Fruit fly (Drosophila melanogaster) whole organism, pupa: ENCODE data around the gene Septin2.

Source experiments
- CG10348 ChIP-seq: fragments of 200-800 bp; sonication (Bioruptor generic); IDR thresholded peaks from 2 replicates; pipeline ENCODE4 v1.3.6; 2022; ENCODE audit warnings: missing biosample characterization, missing genetic modification characterization
- CG12605 ChIP-seq: fragments of 200-800 bp; sonication (Bioruptor generic); IDR thresholded peaks from 2 replicates; pipeline ENCODE4 v1.3.6; 2022; ENCODE audit warnings: missing biosample characterization, missing genetic modification characterization
- CG13204 ChIP-seq: fragments of 200-800 bp; sonication (Bioruptor generic); optimal IDR thresholded peaks from 2 replicates; lab custom pipeline; 2018; ENCODE audit warnings: missing biosample characterization, mild to moderate bottlenecking, missing genetic modification characterization, moderate library complexity
- CG14655 ChIP-seq: fragments of 200-800 bp; sonication (Bioruptor generic); optimal IDR thresholded peaks from 3 replicates; lab custom pipeline; 2017; ENCODE audit warnings: mild to moderate bottlenecking, missing biosample characterization, missing genetic modification reagents, missing genetic modification characterization
- CG15710 ChIP-seq: fragments of 200-800 bp; sonication (Bioruptor generic); optimal IDR thresholded peaks from 2 replicates; lab custom pipeline; 2018; ENCODE audit warnings: missing biosample characterization, mild to moderate bottlenecking, missing genetic modification characterization, moderate library complexity
- CG17806 ChIP-seq: fragments of 200-800 bp; sonication (Bioruptor generic); optimal IDR thresholded peaks from 2 replicates; lab custom pipeline; 2018; ENCODE audit warnings: missing biosample characterization, mild to moderate bottlenecking, missing genetic modification characterization, moderate library complexity
- CG32121 ChIP-seq: fragments of 200-800 bp; sonication (Bioruptor generic); IDR thresholded peaks from 2 replicates; pipeline ENCODE4 v1.3.6; 2022; ENCODE audit warnings: missing biosample characterization, missing genetic modification characterization
- CG34367 ChIP-seq: fragments of 200-800 bp; sonication (Bioruptor generic); optimal IDR thresholded peaks from 2 replicates; lab custom pipeline; 2018; ENCODE audit warnings: missing biosample characterization, mild to moderate bottlenecking, missing genetic modification characterization
- CG4496 ChIP-seq: fragments of 200-800 bp; sonication (Bioruptor generic); IDR thresholded peaks from 3 replicates; pipeline ENCODE4 v1.3.6; 2022; ENCODE audit warnings: missing biosample characterization, missing genetic modification characterization
- CG8159 ChIP-seq: fragments of 200-800 bp; sonication (Bioruptor generic); optimal IDR thresholded peaks from 3 replicates; lab custom pipeline; 2018; ENCODE audit warnings: missing biosample characterization, mild to moderate bottlenecking, missing genetic modification characterization, moderate library complexity
- CG8301 ChIP-seq: fragments of 200-800 bp; sonication (Bioruptor generic); optimal IDR thresholded peaks from 2 replicates; lab custom pipeline; 2018; ENCODE audit warnings: missing biosample characterization, mild to moderate bottlenecking, missing genetic modification characterization
- CG9948 ChIP-seq: fragments of 200-800 bp; sonication (Bioruptor generic); optimal IDR thresholded peaks from 2 replicates; lab custom pipeline; 2018; ENCODE audit warnings: missing biosample characterization, mild to moderate bottlenecking, missing genetic modification characterization, moderate library complexity
- D1 ChIP-seq: fragments of 200-800 bp; sonication (Bioruptor generic); optimal IDR thresholded peaks from 2 replicates; lab custom pipeline; 2018; ENCODE audit warnings: missing biosample characterization, mild to moderate bottlenecking, missing genetic modification characterization, moderate library complexity
- EcR ChIP-seq: fragments of 200-800 bp; sonication (Bioruptor generic); optimal IDR thresholded peaks from 3 replicates; lab custom pipeline; 2019; ENCODE audit warnings: missing biosample characterization, missing genetic modification characterization, mild to moderate bottlenecking, moderate library complexity, missing genetic modification reagents
- Ets98B ChIP-seq: fragments of 200-800 bp; sonication (Bioruptor generic); IDR thresholded peaks from 2 replicates; pipeline ENCODE4 v1.3.6; 2022; ENCODE audit warnings: missing biosample characterization, missing genetic modification characterization
- Pif1A ChIP-seq: fragments of 200-800 bp; sonication (Bioruptor generic); optimal IDR thresholded peaks from 3 replicates; lab custom pipeline; 2016; ENCODE audit warnings: missing biosample characterization, missing genetic modification characterization
- Pif1B ChIP-seq: fragments of 200-800 bp; sonication (Bioruptor generic); optimal IDR thresholded peaks from 3 replicates; lab custom pipeline; 2016; ENCODE audit warnings: missing biosample characterization, missing genetic modification characterization
- Snoo ChIP-seq: fragments of 200-800 bp; sonication (Bioruptor generic); optimal IDR thresholded peaks from 3 replicates; lab custom pipeline; 2017; ENCODE audit warnings: missing biosample characterization, mild to moderate bottlenecking, missing genetic modification characterization, inconsistent platforms
- fd96Ca ChIP-seq: fragments of 200-800 bp; sonication (Bioruptor generic); IDR thresholded peaks from 3 replicates; pipeline ENCODE4 v1.3.6; 2022; ENCODE audit warnings: missing biosample characterization, missing genetic modification characterization
- gl ChIP-seq: fragments of 200-800 bp; sonication (Bioruptor generic); optimal IDR thresholded peaks from 2 replicates; lab custom pipeline; 2018; ENCODE audit warnings: missing biosample characterization, mild to moderate bottlenecking, missing genetic modification characterization
- rn ChIP-seq: fragments of 200-800 bp; sonication (Bioruptor generic); IDR thresholded peaks from 2 replicates; pipeline ENCODE4 v1.3.6; 2022; ENCODE audit warnings: missing biosample characterization, missing genetic modification characterization

Septin2 gene

dm6 chr3R:20550632-20551486 lies 37.3 kb downstream of the Septin2 start:
- TF ChIP-seq rn (GFP tag; lab: Robert Waterston, UW), result no peak
- peak; percentile 55 for TF ChIP-seq Ets98B (GFP tag; lab: Robert Waterston, UW)
- no peak for TF ChIP-seq D1 (tag; lab: Kevin White, UChicago)
- peak; percentile 38 for TF ChIP-seq Pif1A (GFP tag; lab: Kevin White, UChicago)
- peak; percentile 28 for TF ChIP-seq CG14655 (GFP tag; lab: Kevin White, UChicago)
- peak; percentile 63; the same call in 2 of the 3 replicates for TF ChIP-seq fd96Ca (GFP tag; lab: Robert Waterston, UW)
- peak; percentile 64 for TF ChIP-seq Pif1B (GFP tag; lab: Kevin White, UChicago)
- TF ChIP-seq EcR (GFP tag; lab: Kevin White, UChicago), result no peak
- TF ChIP-seq CG13204 (GFP tag; lab: Kevin White, UChicago), result peak; percentile 60
- no peak for TF ChIP-seq CG9948 (tag; lab: Kevin White, UChicago)
- TF ChIP-seq CG17806 (tag; lab: Kevin White, UChicago), result peak; percentile 6
- peak; percentile 59 for TF ChIP-seq gl (tag; lab: Kevin White, UChicago)
- TF ChIP-seq Snoo (tag; lab: Kevin White, UChicago), result peak; percentile 27
- peak; percentile 72 for TF ChIP-seq CG32121 (GFP tag; lab: Robert Waterston, UW)
- peak; percentile 14 for TF ChIP-seq CG34367 (tag; lab: Kevin White, UChicago)
- peak; percentile 13 for TF ChIP-seq CG15710 (tag; lab: Kevin White, UChicago)
- TF ChIP-seq CG10348 (GFP tag; lab: Robert Waterston, UW), result no peak
- peak; percentile 73; the same call in 2 of the 3 replicates for TF ChIP-seq CG4496 (GFP tag; lab: Robert Waterston, UW)
- no peak for TF ChIP-seq CG8159 (tag; lab: Kevin White, UChicago)
- TF ChIP-seq CG12605 (GFP tag; lab: Robert Waterston, UW), result peak; percentile 69
- TF ChIP-seq CG8301 (tag; lab: Kevin White, UChicago), result peak; percentile 33

- TF ChIP-seq Pif1A (GFP tag; lab: Kevin White, UChicago) (peak; percentile 85), CG8301 (tag; lab: Kevin White, UChicago) (peak; percentile 79), CG9948 (tag; lab: Kevin White, UChicago) (peak; percentile 88), D1 (tag; lab: Kevin White, UChicago) (no peak), Pif1B (GFP tag; lab: Kevin White, UChicago) (peak; percentile 86), EcR (GFP tag; lab: Kevin White, UChicago) (peak; percentile 76), CG12605 (GFP tag; lab: Robert Waterston, UW) (peak; percentile 73), gl (tag; lab: Kevin White, UChicago) (peak; percentile 61), CG10348 (GFP tag; lab: Robert Waterston, UW) (no peak), CG32121 (GFP tag; lab: Robert Waterston, UW) (peak; percentile 85), CG4496 (GFP tag; lab: Robert Waterston, UW) (peak; percentile 91), Snoo (tag; lab: Kevin White, UChicago) (peak; percentile 86), rn (GFP tag; lab: Robert Waterston, UW) (peak; percentile 45; the same call in 1 of the 2 replicates), CG34367 (tag; lab: Kevin White, UChicago) (peak; percentile 79), CG8159 (tag; lab: Kevin White, UChicago) (peak; percentile 93), CG17806 (tag; lab: Kevin White, UChicago) (peak; percentile 87), CG14655 (GFP tag; lab: Kevin White, UChicago) (peak; percentile 90), Ets98B (GFP tag; lab: Robert Waterston, UW) (peak; percentile 74; the same call in 1 of the 2 replicates), CG13204 (GFP tag; lab: Kevin White, UChicago) (peak; percentile 60), fd96Ca (GFP tag; lab: Robert Waterston, UW) (peak; percentile 87), CG15710 (tag; lab: Kevin White, UChicago) (peak; percentile 91)
- TF ChIP-seq, all 21 proteins: peak for 19
Measured at dm6 chr3R:20549855-20550603, 38.1 kb downstream of the Septin2 start.

dm6 chr3R:20549017-20549854 lies 38.9 kb downstream of the Septin2 start:
- TF ChIP-seq EcR (GFP tag; lab: Kevin White, UChicago) (peak; percentile 86), CG32121 (GFP tag; lab: Robert Waterston, UW) (0 out of 2 replicates have a peak, but pooled peaks have one; percentile 36), fd96Ca (GFP tag; lab: Robert Waterston, UW) (peak; percentile 55; the same call in 2 of the 3 replicates), D1 (tag; lab: Kevin White, UChicago) (no peak), CG10348 (GFP tag; lab: Robert Waterston, UW) (no peak), CG8159 (tag; lab: Kevin White, UChicago) (no peak), CG12605 (GFP tag; lab: Robert Waterston, UW) (0 out of 2 replicates have a peak, but pooled peaks have one; percentile 22), Pif1B (GFP tag; lab: Kevin White, UChicago) (no peak), CG4496 (GFP tag; lab: Robert Waterston, UW) (0 out of 3 replicates have a peak, but pooled peaks have one; percentile 31), Ets98B (GFP tag; lab: Robert Waterston, UW) (peak; percentile 60)
